Worm (Caenorhabditis elegans) whole organism, L4 larva: ENCODE measurements around the gene spdl-1.

Experiments used
- jun-1 ChIP-seq: fragments of 150-350 bp; optimal IDR thresholded peaks from 2 replicates; lab custom pipeline; 2014; ENCODE audit warnings: missing biosample characterization, missing genetic modification reagents, missing genetic modification characterization
- nhr-25 ChIP-seq: sonication (generic microtip); optimal IDR thresholded peaks from 2 replicates; lab custom pipeline; 2017; ENCODE audit warnings: missing genetic modification characterization, mild to moderate bottlenecking, missing compliant biosample characterization, antibody characterized with exemption, moderate library complexity, borderline replicate concordance; ENCODE audit not compliant: insufficient read depth
- nhr-6 ChIP-seq: fragments of 150-350 bp; optimal IDR thresholded peaks from 2 replicates; lab custom pipeline; 2014; ENCODE audit warnings: missing biosample characterization, missing genetic modification characterization
- pha-4 ChIP-seq, 2 experiments: fragments of 150-350 bp in 1 of 2; fragments of 200-800 bp in 1 of 2; sonication (Bioruptor generic) in 1 of 2; IDR thresholded peaks in 1 of 2; optimal IDR thresholded peaks in 1 of 2; 2 replicates each; pipeline versions ENCODE4 v1.3.6 to Lab custom; 2014 to 2022; ENCODE audit warnings: missing genetic modification characterization in 2 of 2, missing genetic modification reagents in 2 of 2, missing biosample characterization in 1 of 2, missing compliant biosample characterization in 1 of 2
- pqm-1 ChIP-seq: sonication (generic microtip); optimal IDR thresholded peaks from 2 replicates; lab custom pipeline; 2017; ENCODE audit warnings: missing biosample characterization, missing genetic modification characterization
- skn-1 ChIP-seq: fragments of 150-350 bp; optimal IDR thresholded peaks from 2 replicates; lab custom pipeline; 2014; ENCODE audit warnings: missing biosample characterization, missing genetic modification characterization
- tra-1 ChIP-seq: fragments of 200-800 bp; sonication (Bioruptor generic); IDR thresholded peaks from 2 replicates; pipeline ENCODE4 v1.3.6; 2022; ENCODE audit warnings: missing genetic modification reagents, missing genetic modification characterization, missing compliant biosample characterization
- unc-39 ChIP-seq: sonication (generic microtip); optimal IDR thresholded peaks from 2 replicates; lab custom pipeline; 2017; ENCODE audit warnings: missing biosample characterization, missing genetic modification characterization
- zag-1 ChIP-seq: fragments of 150-350 bp; optimal IDR thresholded peaks from 2 replicates; lab custom pipeline; 2014; ENCODE audit warnings: missing biosample characterization, missing genetic modification characterization

- TF ChIP-seq unc-39 (tag; lab: Kevin White, UChicago): no peak
- TF ChIP-seq pqm-1 (tag; lab: Kevin White, UChicago): no peak
- no peak for TF ChIP-seq tra-1 (GFP tag; lab: Robert Waterston, UW)
- no peak for TF ChIP-seq pha-4 (GFP tag; IDR thresholded peaks at IDR 0.05; lab: Robert Waterston, UW)
- no peak for TF ChIP-seq pha-4 (tag; optimal IDR thresholded peaks at IDR 0.05; lab: Kevin White, UChicago)
- no peak for TF ChIP-seq skn-1 (tag; lab: Kevin White, UChicago)
- TF ChIP-seq nhr-6 (tag; lab: Kevin White, UChicago): no peak
- TF ChIP-seq jun-1 (tag; lab: Kevin White, UChicago): no peak
- no peak for TF ChIP-seq nhr-25 (tag; lab: Kevin White, UChicago)
- no peak for TF ChIP-seq zag-1 (tag; lab: Kevin White, UChicago)
Observed at ce11 chrII:7761440-7761839, 19.9 kb upstream of the spdl-1 start, which contains the start of gene B0228.8.
